Fruit fly (Drosophila melanogaster) whole organism, embryonic: ENCODE measurements around the gene Mccc1.

Source experiments
- Bgb ChIP-seq: fragments of 200-800 bp; sonication (Bioruptor generic); IDR thresholded peaks from 2 replicates; pipeline ENCODE4 v1.3.6; 2022; ENCODE audit warnings: missing biosample characterization, missing genetic modification characterization; ENCODE audit not compliant: partially characterized antibody
- CG10209 ChIP-seq: fragments of 200-800 bp; sonication (Bioruptor generic); optimal IDR thresholded peaks from 3 replicates; lab custom pipeline; 2017; ENCODE audit warnings: missing biosample characterization, mild to moderate bottlenecking, missing genetic modification characterization, missing genetic modification reagents
- CG10366 ChIP-seq: fragments of 200-800 bp; sonication (Bioruptor generic); IDR thresholded peaks from 2 replicates; pipeline ENCODE4 v1.3.6; 2022; ENCODE audit warnings: missing biosample characterization, missing genetic modification characterization
- CG10959 ChIP-seq: fragments of 200-800 bp; sonication (Bioruptor generic); IDR thresholded peaks from 2 replicates; pipeline ENCODE4 v1.3.6; 2022; ENCODE audit warnings: missing biosample characterization, missing genetic modification characterization
- CG11504 ChIP-seq: fragments of 200-800 bp; sonication (Bioruptor generic); optimal IDR thresholded peaks from 3 replicates; lab custom pipeline; 2019; ENCODE audit warnings: missing biosample characterization, mild to moderate bottlenecking, missing genetic modification characterization, moderate library complexity
- CG12155 ChIP-seq: fragments of 200-800 bp; sonication (Bioruptor generic); optimal IDR thresholded peaks from 3 replicates; lab custom pipeline; 2016; ENCODE audit warnings: missing biosample characterization, missing genetic modification characterization
- CG12391 ChIP-seq: fragments of 200-800 bp; sonication (Bioruptor generic); optimal IDR thresholded peaks from 3 replicates; lab custom pipeline; 2018; ENCODE audit warnings: missing biosample characterization, mild to moderate bottlenecking, missing genetic modification characterization, moderate library complexity
- CG16863 ChIP-seq: fragments of 200-800 bp; sonication (Bioruptor generic); optimal IDR thresholded peaks from 3 replicates; lab custom pipeline; 2016; ENCODE audit warnings: missing biosample characterization, missing genetic modification characterization
- CG17186 ChIP-seq: fragments of 200-800 bp; sonication (Bioruptor generic); optimal IDR thresholded peaks from 3 replicates; lab custom pipeline; 2017; ENCODE audit warnings: missing biosample characterization, missing genetic modification reagents, missing genetic modification characterization
- CG2199 ChIP-seq: fragments of 200-800 bp; sonication (Bioruptor generic); IDR thresholded peaks from 3 replicates; pipeline ENCODE4 v1.3.6; 2022; ENCODE audit warnings: missing biosample characterization, missing genetic modification characterization
- CG32532 ChIP-seq: fragments of 200-800 bp; sonication (Bioruptor generic); IDR thresholded peaks from 2 replicates; pipeline ENCODE4 v1.3.6; 2022; ENCODE audit warnings: missing biosample characterization, missing genetic modification characterization
- CG33213 ChIP-seq: fragments of 200-800 bp; sonication (Bioruptor generic); optimal IDR thresholded peaks from 3 replicates; lab custom pipeline; 2016; ENCODE audit warnings: missing biosample characterization, missing genetic modification characterization
- CG3995 ChIP-seq: fragments of 200-800 bp; sonication (Bioruptor generic); optimal IDR thresholded peaks from 3 replicates; lab custom pipeline; 2016; ENCODE audit warnings: missing biosample characterization, missing genetic modification characterization
- CG4707 ChIP-seq: fragments of 200-800 bp; sonication (Bioruptor generic); optimal IDR thresholded peaks from 2 replicates; lab custom pipeline; 2018; ENCODE audit warnings: missing biosample characterization, mild to moderate bottlenecking, missing genetic modification characterization, moderate library complexity
- CG5180 ChIP-seq: fragments of 200-800 bp; sonication (Bioruptor generic); optimal IDR thresholded peaks from 3 replicates; lab custom pipeline; 2017; ENCODE audit warnings: missing biosample characterization, missing genetic modification characterization, mild to moderate bottlenecking, moderate library complexity, missing genetic modification reagents
- CG6689 ChIP-seq: fragments of 200-800 bp; sonication (Bioruptor generic); IDR thresholded peaks from 2 replicates; pipeline ENCODE4 v1.3.6; 2022; ENCODE audit warnings: missing biosample characterization, missing genetic modification characterization
- CG7963 ChIP-seq: fragments of 200-800 bp; sonication (Bioruptor generic); IDR thresholded peaks from 3 replicates; pipeline ENCODE4 v1.3.6; 2022; ENCODE audit warnings: missing biosample characterization, missing genetic modification characterization; ENCODE audit not compliant: partially characterized antibody
- Dbx ChIP-seq: fragments of 200-800 bp; sonication (Bioruptor generic); IDR thresholded peaks from 3 replicates; pipeline ENCODE4 v1.3.6; 2022; ENCODE audit warnings: missing biosample characterization, missing genetic modification characterization
- Dref ChIP-seq: fragments of 200-800 bp; sonication (Bioruptor generic); IDR thresholded peaks from 2 replicates; pipeline ENCODE4 v1.3.6; 2022; ENCODE audit warnings: missing biosample characterization, missing genetic modification characterization
- Fer1 ChIP-seq: fragments of 200-800 bp; sonication (Bioruptor generic); optimal IDR thresholded peaks from 2 replicates; lab custom pipeline; 2017; ENCODE audit warnings: missing biosample characterization, mild to moderate bottlenecking, missing genetic modification characterization
- HLH54F ChIP-seq: fragments of 200-800 bp; sonication (Bioruptor generic); optimal IDR thresholded peaks from 3 replicates; lab custom pipeline; 2016; ENCODE audit warnings: missing biosample characterization, missing genetic modification characterization
- Hr3 ChIP-seq: fragments of 200-800 bp; sonication (Bioruptor generic); optimal IDR thresholded peaks from 3 replicates; lab custom pipeline; 2016; ENCODE audit warnings: missing biosample characterization, missing genetic modification characterization
- Hsf ChIP-seq: fragments of 200-800 bp; sonication (Bioruptor generic); optimal IDR thresholded peaks from 3 replicates; lab custom pipeline; 2016; ENCODE audit warnings: missing biosample characterization, missing genetic modification characterization
- Lim3 ChIP-seq: fragments of 200-800 bp; sonication (Bioruptor generic); IDR thresholded peaks from 2 replicates; pipeline ENCODE4 v1.3.6; 2022; ENCODE audit warnings: missing biosample characterization, missing genetic modification characterization
- Nf-YB ChIP-seq: fragments of 200-800 bp; sonication (Bioruptor generic); optimal IDR thresholded peaks from 3 replicates; lab custom pipeline; 2019; ENCODE audit warnings: missing biosample characterization, mild to moderate bottlenecking, missing genetic modification characterization, moderate library complexity
- Side ChIP-seq: fragments of 200-800 bp; sonication (Bioruptor generic); optimal IDR thresholded peaks from 2 replicates; lab custom pipeline; 2016; ENCODE audit warnings: missing biosample characterization, missing genetic modification characterization
- Ssrp ChIP-seq: fragments of 200-800 bp; sonication (Bioruptor generic); optimal IDR thresholded peaks from 2 replicates; lab custom pipeline; 2018; ENCODE audit warnings: missing biosample characterization, mild to moderate bottlenecking, missing genetic modification characterization, moderate library complexity
- TFAM ChIP-seq: fragments of 200-800 bp; sonication (Bioruptor generic); optimal IDR thresholded peaks from 2 replicates; lab custom pipeline; 2017; ENCODE audit warnings: missing biosample characterization, missing genetic modification characterization, inconsistent platforms
- Xrp1 ChIP-seq: fragments of 200-800 bp; sonication (Bioruptor generic); IDR thresholded peaks from 2 replicates; pipeline ENCODE4 v1.3.6; 2022; ENCODE audit warnings: missing biosample characterization, missing genetic modification characterization
- ash1 ChIP-seq: fragments of 200-800 bp; sonication (Bioruptor generic); optimal IDR thresholded peaks from 2 replicates; lab custom pipeline; 2018; ENCODE audit warnings: missing biosample characterization, mild to moderate bottlenecking, missing genetic modification characterization
- bab2 ChIP-seq: fragments of 200-800 bp; sonication (Bioruptor generic); optimal IDR thresholded peaks from 2 replicates; lab custom pipeline; 2016; ENCODE audit warnings: missing biosample characterization, missing genetic modification characterization
- bsh ChIP-seq, 2 experiments: fragments of 200-800 bp; sonication (Bioruptor generic); optimal IDR thresholded peaks; 2 replicates each; lab custom pipeline; 2017 to 2018; ENCODE audit warnings: mild to moderate bottlenecking in 2 of 2, missing biosample characterization in 2 of 2, missing genetic modification characterization in 2 of 2, moderate library complexity in 1 of 2
- croc ChIP-seq: fragments of 200-800 bp; sonication (Bioruptor generic); conservative IDR thresholded peaks from 3 replicates; pipeline ENCODE4 v1.3.6; 2022; ENCODE audit warnings: missing biosample characterization, missing genetic modification characterization
- dati ChIP-seq: fragments of 200-800 bp; sonication (Bioruptor generic); IDR thresholded peaks from 2 replicates; pipeline ENCODE4 v1.3.6; 2022; ENCODE audit warnings: missing biosample characterization, missing genetic modification characterization
- gcm ChIP-seq: fragments of 200-800 bp; sonication (Bioruptor generic); optimal IDR thresholded peaks from 2 replicates; lab custom pipeline; 2019; ENCODE audit warnings: missing biosample characterization, mild to moderate bottlenecking, missing genetic modification characterization, moderate library complexity
- her ChIP-seq: fragments of 200-800 bp; sonication (Bioruptor generic); optimal IDR thresholded peaks from 2 replicates; lab custom pipeline; 2016; ENCODE audit warnings: missing biosample characterization, missing genetic modification characterization
- hkb ChIP-seq, 2 experiments: fragments of 200-800 bp in 1 of 2; fragments of >200 bp in 1 of 2; sonication (Bioruptor generic) in 1 of 2; IDR thresholded peaks in 1 of 2; optimal IDR thresholded peaks in 1 of 2; 2 replicates each; pipeline versions ENCODE4 v1.3.6 to Lab custom; 2017 to 2022; ENCODE audit warnings: missing biosample characterization in 1 of 2, missing genetic modification characterization in 1 of 2
- nom ChIP-seq: fragments of 200-800 bp; sonication (Bioruptor generic); optimal IDR thresholded peaks from 2 replicates; lab custom pipeline; 2017; ENCODE audit warnings: missing biosample characterization, missing genetic modification characterization, mild to moderate bottlenecking, moderate library complexity, missing genetic modification reagents
- oc ChIP-seq: fragments of 200-800 bp; sonication (Bioruptor generic); optimal IDR thresholded peaks from 2 replicates; lab custom pipeline; 2018; ENCODE audit warnings: missing biosample characterization, mild to moderate bottlenecking, missing genetic modification characterization, moderate library complexity
- otp ChIP-seq: fragments of 200-800 bp; sonication (Bioruptor generic); IDR thresholded peaks from 3 replicates; pipeline ENCODE4, ENCODE4 v1.3.6; 2022; ENCODE audit warnings: missing biosample characterization, missing genetic modification characterization
- pfk ChIP-seq: fragments of 200-800 bp; sonication (Bioruptor generic); optimal IDR thresholded peaks from 2 replicates; lab custom pipeline; 2018; ENCODE audit warnings: missing biosample characterization, mild to moderate bottlenecking, missing genetic modification characterization, moderate library complexity
- pros ChIP-seq: fragments of 200-800 bp; sonication (Bioruptor generic); optimal IDR thresholded peaks from 3 replicates; lab custom pipeline; 2019; ENCODE audit warnings: missing biosample characterization, mild to moderate bottlenecking, missing genetic modification characterization, moderate library complexity
- salm ChIP-seq: fragments of 200-800 bp; sonication (Bioruptor generic); optimal IDR thresholded peaks from 2 replicates; lab custom pipeline; 2018; ENCODE audit warnings: missing biosample characterization, mild to moderate bottlenecking, missing genetic modification characterization
- sens-2 ChIP-seq: fragments of 200-800 bp; sonication (Bioruptor generic); IDR thresholded peaks from 2 replicates; pipeline ENCODE4 v1.3.6; 2022; ENCODE audit warnings: missing biosample characterization, missing genetic modification characterization
- sna ChIP-seq: fragments of 200-800 bp; sonication (Bioruptor generic); IDR thresholded peaks from 2 replicates; pipeline ENCODE4 v1.3.6; 2022; ENCODE audit warnings: missing biosample characterization, missing genetic modification characterization; ENCODE audit not compliant: partially characterized antibody
- sob ChIP-seq: fragments of 200-800 bp; sonication (Bioruptor generic); IDR thresholded peaks from 2 replicates; pipeline ENCODE4 v1.3.6; 2022; ENCODE audit warnings: missing biosample characterization, missing genetic modification characterization
- tap ChIP-seq: fragments of 200-800 bp; optimal IDR thresholded peaks from 3 replicates; lab custom pipeline; 2019; ENCODE audit warnings: missing biosample characterization, mild to moderate bottlenecking, missing genetic modification characterization, moderate library complexity
- tll ChIP-seq, 2 experiments: fragments of 200-800 bp in 1 of 2; fragments of >200 bp in 1 of 2; sonication (Bioruptor generic) in 1 of 2; optimal IDR thresholded peaks; 2 replicates each; lab custom pipeline; 2017 to 2019; ENCODE audit warnings: missing biosample characterization in 2 of 2, missing genetic modification characterization in 2 of 2, mild to moderate bottlenecking in 1 of 2, moderate library complexity in 1 of 2
- tx ChIP-seq: fragments of 200-800 bp; sonication (Bioruptor generic); optimal IDR thresholded peaks from 2 replicates; lab custom pipeline; 2016; ENCODE audit warnings: missing biosample characterization, missing genetic modification characterization
- vfl ChIP-seq: fragments of 200-800 bp; sonication (Bioruptor generic); optimal IDR thresholded peaks from 2 replicates; lab custom pipeline; 2016; ENCODE audit warnings: missing biosample characterization, missing genetic modification characterization

Gene Mccc1

DNA sequence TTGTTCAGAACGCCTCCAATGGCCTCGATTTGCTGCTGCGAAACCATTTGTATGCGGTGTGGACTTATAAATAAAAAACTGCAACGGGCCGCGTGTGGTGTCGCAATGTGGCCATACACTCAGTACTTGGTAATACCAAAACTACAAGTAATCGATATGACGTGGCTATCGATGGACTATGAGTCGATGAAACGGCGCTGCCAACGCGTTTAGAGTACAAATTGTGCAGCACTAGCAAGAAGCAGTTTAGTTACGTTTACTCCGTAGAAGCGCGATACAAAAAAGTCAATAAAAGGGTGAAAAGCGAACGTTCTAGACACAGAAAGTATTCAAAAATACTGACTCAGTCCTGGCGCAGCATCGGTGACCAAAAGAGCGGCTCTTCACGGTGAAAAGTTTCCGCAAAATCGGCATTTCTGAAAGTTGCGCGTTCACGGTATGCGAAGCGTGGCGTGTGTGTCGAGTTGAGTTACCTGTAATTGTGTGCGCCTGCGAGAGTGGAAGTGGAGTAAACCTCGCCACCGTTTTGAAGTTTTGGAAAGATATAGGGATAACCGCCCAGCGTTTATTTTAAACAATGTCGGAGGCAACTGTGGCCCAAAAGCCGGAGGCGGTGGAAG, 46.2 kb downstream of the Mccc1 start, which contains the start of the genes nero and CG1910 (continued):
- no peak for TF ChIP-seq CG10366 (GFP tag; lab: Robert Waterston, UW)
- TF ChIP-seq Ssrp (tag; lab: Kevin White, UChicago) = no peak
- peak; percentile 28 for TF ChIP-seq CG12391
- TF ChIP-seq bab2 (GFP tag; lab: Kevin White, UChicago) = no peak
- TF ChIP-seq TFAM (GFP tag; lab: Kevin White, UChicago) = no peak
- TF ChIP-seq tll (GFP tag; optimal IDR thresholded peaks at IDR 0.05; lab: Kevin White, UChicago) = peak in 1 of 2 experiments; percentile 30
- TF ChIP-seq CG10959 = no peak
- TF ChIP-seq CG12155 = peak; percentile 6
- no peak for TF ChIP-seq her (GFP tag; lab: Kevin White, UChicago)
- no peak for TF ChIP-seq oc (tag; lab: Kevin White, UChicago)
- TF ChIP-seq nom (GFP tag; lab: Kevin White, UChicago) = peak; percentile 26
- TF ChIP-seq Lim3 (GFP tag; lab: Robert Waterston, UW) = no peak
- TF ChIP-seq CG3995 (GFP tag; lab: Kevin White, UChicago) = peak; percentile 94
- no peak for TF ChIP-seq salm
- no peak for TF ChIP-seq CG11504 (tag; lab: Kevin White, UChicago)
- no peak for TF ChIP-seq Dref (GFP tag; lab: Robert Waterston, UW)
- TF ChIP-seq sens-2 (GFP tag; lab: Robert Waterston, UW) = no peak
- peak; percentile 1 for TF ChIP-seq vfl
- no peak for TF ChIP-seq bsh (GFP tag; optimal IDR thresholded peaks at IDR 0.05; lab: Kevin White, UChicago)
- no peak for TF ChIP-seq gcm (GFP tag; lab: Kevin White, UChicago)
- no peak for TF ChIP-seq tap
- TF ChIP-seq pros = no peak
- no peak for TF ChIP-seq Fer1 (GFP tag; lab: Kevin White, UChicago)
- TF ChIP-seq Side = no peak
- no peak for TF ChIP-seq tx (GFP tag; lab: Kevin White, UChicago)
- TF ChIP-seq sna (GFP tag; lab: Robert Waterston, UW) = no peak
- no peak for TF ChIP-seq sob
- peak; percentile 88 for TF ChIP-seq CG17186 (GFP tag; lab: Kevin White, UChicago)
- TF ChIP-seq CG7963 (GFP tag; lab: Robert Waterston, UW) = no peak
- TF ChIP-seq HLH54F = no peak
- no peak for TF ChIP-seq ash1
- TF ChIP-seq CG10209 (GFP tag; lab: Kevin White, UChicago) = no peak
- no peak for TF ChIP-seq CG32532
- peak; percentile 42 for TF ChIP-seq CG33213 (GFP tag; lab: Kevin White, UChicago)
- TF ChIP-seq pfk (GFP tag; lab: Kevin White, UChicago) = peak; percentile 40
- TF ChIP-seq CG6689 = no peak
- no peak for TF ChIP-seq otp (GFP tag; lab: Robert Waterston, UW)
- no peak for TF ChIP-seq CG2199
- TF ChIP-seq Xrp1 (GFP tag; lab: Robert Waterston, UW) = no peak
- no peak for TF ChIP-seq Dbx (GFP tag; lab: Robert Waterston, UW)
- no peak for TF ChIP-seq dati
- TF ChIP-seq Nf-YB (GFP tag; lab: Kevin White, UChicago) = peak; percentile 12
- TF ChIP-seq CG4707 = no peak
- no peak for TF ChIP-seq Bgb (GFP tag; lab: Robert Waterston, UW)
- TF ChIP-seq CG16863 (GFP tag; lab: Kevin White, UChicago) = no peak
- TF ChIP-seq CG5180 (GFP tag; lab: Kevin White, UChicago) = no peak
- peak; percentile 30 for TF ChIP-seq Hsf (GFP tag; lab: Kevin White, UChicago)
- peak; percentile 30 for TF ChIP-seq hkb (optimal IDR thresholded peaks at IDR 0.05; lab: Kevin White, UChicago)
- no peak for TF ChIP-seq hkb (GFP tag; IDR thresholded peaks at IDR 0.05; lab: Robert Waterston, UW)
- TF ChIP-seq Hr3 = no peak
- TF ChIP-seq croc (GFP tag; lab: Robert Waterston, UW) = no peak
